Fruit fly (Drosophila melanogaster): ENCODE data around the gene mex1.

Gene mex1

DNA sequence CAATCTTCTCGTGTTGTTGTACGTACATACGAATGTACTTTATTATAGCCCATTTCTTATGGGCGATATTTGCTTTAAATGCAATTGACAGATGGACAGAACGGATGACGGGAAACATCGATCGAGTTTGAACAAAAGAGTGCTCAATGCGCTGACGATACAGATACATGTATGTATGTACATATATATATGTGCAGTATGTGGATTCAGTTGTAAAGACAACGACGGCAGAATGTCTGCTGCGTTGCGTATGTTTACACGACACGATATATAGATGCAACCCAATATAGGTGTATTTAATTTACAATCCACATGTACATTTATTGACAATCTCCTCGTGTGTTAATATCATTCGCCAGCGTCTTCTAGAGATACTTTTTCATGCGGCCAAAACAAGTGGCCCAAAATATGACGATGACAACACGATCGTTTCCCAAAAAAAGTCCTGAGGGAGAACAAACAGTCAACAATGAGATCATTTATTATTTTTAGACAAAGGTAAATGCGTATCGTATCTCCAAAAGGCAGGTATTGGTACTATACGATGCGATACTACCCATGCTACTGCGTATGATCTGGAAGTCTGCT is 11.3 kb upstream of the mex1 start (continued):
- TF ChIP-seq pb (GFP tag; optimal IDR thresholded peaks at IDR 0.05), result no peak
- TF ChIP-seq ci (GFP tag; IDR thresholded peaks at IDR 0.05), result peak; percentile 43; the same call in 1 of the 3 replicates
- no peak for TF ChIP-seq caup (GFP tag; optimal IDR thresholded peaks at IDR 0.05; ENCODE audit: severe bottlenecking)
- no peak for TF ChIP-seq CG31365 (tag; optimal IDR thresholded peaks at IDR 0.05)
- no peak for TF ChIP-seq zfh2 (GFP tag; optimal IDR thresholded peaks at IDR 0.05)
- no peak for TF ChIP-seq CG30020 (tag; optimal IDR thresholded peaks at IDR 0.05)
- TF ChIP-seq CG1529 (GFP tag; optimal IDR thresholded peaks at IDR 0.05), result no peak
- no peak for TF ChIP-seq CG17328 (GFP tag; IDR thresholded peaks at IDR 0.05)
- TF ChIP-seq CG4404 (GFP tag; IDR thresholded peaks at IDR 0.05), result no peak
- TF ChIP-seq ranshi (GFP tag; IDR thresholded peaks at IDR 0.05), result no peak
- TF ChIP-seq CG3407 (GFP tag; optimal IDR thresholded peaks at IDR 0.05), result peak; percentile 23
- TF ChIP-seq CG14441 (GFP tag; IDR thresholded peaks at IDR 0.05), result no peak
- no peak for TF ChIP-seq row (GFP tag; IDR thresholded peaks at IDR 0.05)
- no peak for TF ChIP-seq CG4854 (GFP tag; optimal IDR thresholded peaks at IDR 0.05)
- peak; percentile 33 for TF ChIP-seq CG5180 (GFP tag; optimal IDR thresholded peaks at IDR 0.05)

DNA sequence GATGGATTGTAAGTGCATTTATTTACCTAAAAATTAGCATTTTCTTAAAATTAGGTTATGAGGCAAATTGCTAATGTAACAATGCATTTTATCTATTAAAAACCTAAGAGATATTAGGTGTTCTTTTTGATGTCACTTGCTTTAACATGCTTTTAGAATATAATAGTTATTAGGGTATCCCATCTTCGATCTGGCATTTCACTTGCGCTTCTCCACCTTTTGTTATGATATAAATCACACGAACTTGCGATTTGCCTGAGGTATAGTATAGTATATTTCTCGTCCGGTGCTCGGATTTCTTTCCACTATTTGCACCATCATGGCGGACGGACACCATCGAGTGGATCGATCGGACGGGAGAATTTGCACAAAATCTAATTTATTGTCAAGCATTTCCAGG is 10.7 kb upstream of the mex1 start:
- TF ChIP-seq CG17361 (GFP tag; IDR thresholded peaks at IDR 0.05) (no peak), D19A (tag; optimal IDR thresholded peaks at IDR 0.05) (peak; percentile 58), CG11247 (GFP tag; IDR thresholded peaks at IDR 0.05) (no peak), insv (GFP tag; optimal IDR thresholded peaks at IDR 0.05) (no peak), PHDP (tag; optimal IDR thresholded peaks at IDR 0.05) (no peak), CG15073 (GFP tag; optimal IDR thresholded peaks at IDR 0.05) (no peak), hb (GFP tag; IDR thresholded peaks at IDR 0.05; ENCODE audit: partially characterized antibody) (no peak), Med (GFP tag) (peak; percentile 66)

DNA sequence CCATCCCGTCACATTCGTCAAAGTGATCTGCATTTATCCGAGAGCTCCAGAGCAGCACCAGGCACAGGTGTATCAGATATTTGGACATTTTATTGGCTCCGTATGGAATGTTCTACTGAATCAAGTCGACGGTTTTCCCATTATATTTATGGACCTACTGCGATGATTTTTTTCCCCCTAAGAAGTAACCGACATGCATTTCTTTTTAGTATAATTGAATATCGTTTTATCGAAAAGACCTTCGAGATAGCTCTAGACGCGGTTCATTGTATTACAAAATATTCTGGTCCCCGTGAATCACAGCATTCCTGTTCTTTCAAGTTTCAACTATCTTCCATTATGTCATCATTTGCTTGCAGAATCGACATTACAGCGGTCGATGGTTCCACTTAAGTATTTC is 9.8 kb upstream of the mex1 start, which contains the start of gene obst-H:
Gene obst-H (minus strand): TSS at position 101 of the 400 bp plus-strand sequence.
- TF ChIP-seq sens (GFP tag) (peak; percentile 7), CG7357 (GFP tag; IDR thresholded peaks at IDR 0.05) (no peak)

DNA sequence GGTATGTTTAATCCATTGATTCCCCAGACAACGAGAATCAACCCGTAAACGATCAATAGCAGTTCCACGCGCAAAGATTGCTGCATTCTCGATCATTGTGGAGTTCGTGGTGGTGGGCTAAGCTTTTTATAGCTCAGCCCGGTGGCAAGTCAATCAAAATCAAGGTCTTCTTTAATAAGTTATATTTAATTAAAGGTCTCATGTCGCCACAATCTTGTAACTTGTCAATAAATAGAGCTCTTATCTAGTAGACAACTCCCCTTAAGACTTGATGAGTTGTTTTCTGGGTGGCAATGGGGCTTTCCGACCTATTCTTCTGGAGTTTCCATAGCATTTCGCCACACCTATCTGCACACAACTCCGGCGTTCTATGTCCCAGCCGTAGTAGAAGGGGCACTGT is 8.7 kb upstream of the mex1 start, which contains the start of gene CG42728:
Gene CG42728 (minus strand): TSS at position 101 of the 400 bp plus-strand sequence.
- TF ChIP-seq lmd (GFP tag; IDR thresholded peaks at IDR 0.05) (no peak), pros (GFP tag; optimal IDR thresholded peaks at IDR 0.05) (no peak), seq (GFP tag; IDR thresholded peaks at IDR 0.05) (no peak), Side (GFP tag; optimal IDR thresholded peaks at IDR 0.05) (no peak), CG14710 (tag; optimal IDR thresholded peaks at IDR 0.05) (no peak), Trl (optimal IDR thresholded peaks at IDR 0.05) (no peak), Trl (GFP tag; optimal IDR thresholded peaks at IDR 0.05) (no peak), ATbp (GFP tag; optimal IDR thresholded peaks at IDR 0.05) (no peak), pnt (GFP tag; optimal IDR thresholded peaks at IDR 0.05) (no peak), CG17612 (GFP tag; IDR thresholded peaks at IDR 0.05) (no peak), kni (GFP tag; optimal IDR thresholded peaks at IDR 0.05) (no peak), CG11695 (GFP tag; IDR thresholded peaks at IDR 0.05) (no peak), nerfin-1 (tag; optimal IDR thresholded peaks at IDR 0.05) (no peak)

Data from whole organism, embryonic.